Worm (Caenorhabditis elegans) whole organism, early embryonic: ENCODE measurements around the gene abl-1.

ENCODE experiments used
- B0310.2 ChIP-seq: sonication (generic microtip); optimal IDR thresholded peaks from 2 replicates; lab custom pipeline; 2016; ENCODE audit warnings: mild to moderate bottlenecking, missing genetic modification characterization, missing compliant biosample characterization
- aly-1 ChIP-seq: sonication (generic microtip); optimal IDR thresholded peaks from 2 replicates; lab custom pipeline; 2016; ENCODE audit warnings: missing genetic modification characterization, missing compliant biosample characterization
- ceh-36 ChIP-seq: sonication (generic microtip); optimal IDR thresholded peaks from 2 replicates; lab custom pipeline; 2016; ENCODE audit warnings: missing genetic modification characterization, inconsistent platforms, missing compliant biosample characterization
- hmbx-1 ChIP-seq: sonication (generic microtip); optimal IDR thresholded peaks from 2 replicates; lab custom pipeline; 2016; ENCODE audit warnings: mild to moderate bottlenecking, missing genetic modification characterization, missing compliant biosample characterization
- hnd-1 ChIP-seq: sonication (generic microtip); optimal IDR thresholded peaks from 2 replicates; lab custom pipeline; 2016; ENCODE audit warnings: missing genetic modification characterization, missing compliant biosample characterization
- pes-1 ChIP-seq: fragments of 200-800 bp; sonication (Bioruptor generic); IDR thresholded peaks from 2 replicates; pipeline ENCODE4 v1.3.6; 2022; ENCODE audit warnings: missing genetic modification reagents, missing genetic modification characterization, missing compliant biosample characterization
- sea-1 ChIP-seq: fragments of 200-800 bp; sonication (Bioruptor generic); conservative IDR thresholded peaks from 2 replicates; pipeline ENCODE4 v1.3.6; 2022; ENCODE audit warnings: missing genetic modification characterization, missing compliant biosample characterization
- tbx-11 ChIP-seq: fragments of 200-800 bp; sonication (Bioruptor generic); IDR thresholded peaks from 2 replicates; pipeline ENCODE4 v1.3.6; 2022; ENCODE audit warnings: missing genetic modification characterization, missing compliant biosample characterization

abl-1 gene

DNA sequence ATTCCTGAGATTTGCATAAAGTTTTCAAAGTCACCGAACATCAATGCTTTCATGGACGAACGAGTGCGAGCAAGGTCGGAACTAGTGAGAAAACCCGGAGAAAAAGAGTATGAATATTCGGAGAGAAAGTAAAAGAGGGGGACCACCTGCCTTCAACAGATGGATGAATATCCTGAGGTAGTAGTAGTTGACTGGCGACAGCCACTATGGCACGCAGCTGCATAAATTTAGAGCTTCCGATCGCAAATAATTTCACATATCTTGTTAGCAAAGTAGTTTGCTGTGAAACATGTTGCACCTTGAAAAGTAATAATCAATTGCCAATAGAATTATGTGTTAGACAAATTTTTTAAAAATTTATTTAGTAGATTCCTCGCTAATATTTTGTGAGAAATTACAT is 67.2 kb downstream of the abl-1 start:
- no peak for TF ChIP-seq ceh-36 (tag; lab: Kevin White, UChicago)
- TF ChIP-seq sea-1 (GFP tag; lab: Robert Waterston, UW): no peak
- no peak for TF ChIP-seq hnd-1 (tag; lab: Kevin White, UChicago)
- TF ChIP-seq B0310.2 (tag; lab: Kevin White, UChicago): no peak
- no peak for TF ChIP-seq pes-1 (GFP tag; lab: Robert Waterston, UW)
- TF ChIP-seq tbx-11 (GFP tag; lab: Robert Waterston, UW): no peak
- no peak for TF ChIP-seq hmbx-1 (tag; lab: Kevin White, UChicago)
- TF ChIP-seq aly-1: no peak
